Fruit fly (Drosophila melanogaster) whole organism, embryonic: ENCODE data around the gene CG11550.
A peak's percentile ranks its signal among the peaks of the same experiment; 100 is the strongest.

Source experiments
- Blimp-1 ChIP-seq: fragments of 200-800 bp; sonication (Bioruptor generic); optimal IDR thresholded peaks from 3 replicates; lab custom pipeline; 2018; ENCODE audit warnings: missing biosample characterization, missing genetic modification characterization, mild to moderate bottlenecking, moderate library complexity, missing genetic modification reagents
- CG10979 ChIP-seq: fragments of 200-800 bp; sonication (Bioruptor generic); optimal IDR thresholded peaks from 2 replicates; lab custom pipeline; 2018; ENCODE audit warnings: missing biosample characterization, mild to moderate bottlenecking, missing genetic modification characterization, moderate library complexity
- CG11247 ChIP-seq: fragments of 200-800 bp; sonication (Bioruptor generic); IDR thresholded peaks from 2 replicates; pipeline ENCODE4 v1.3.6; 2022; ENCODE audit warnings: missing biosample characterization, missing genetic modification characterization
- CG11696 ChIP-seq: fragments of 200-800 bp; sonication (Bioruptor generic); IDR thresholded peaks from 2 replicates; pipeline ENCODE4 v1.3.6; 2022; ENCODE audit warnings: missing biosample characterization, missing genetic modification characterization
- CG13296 ChIP-seq: fragments of 200-800 bp; sonication (Bioruptor generic); optimal IDR thresholded peaks from 3 replicates; lab custom pipeline; 2018; ENCODE audit warnings: missing biosample characterization, mild to moderate bottlenecking, missing genetic modification characterization
- CG14441 ChIP-seq: fragments of 200-800 bp; sonication (Bioruptor generic); IDR thresholded peaks from 2 replicates; pipeline ENCODE4 v1.3.6; 2022; ENCODE audit warnings: missing biosample characterization, missing genetic modification characterization
- CG1647 ChIP-seq: fragments of 200-800 bp; sonication (Bioruptor generic); optimal IDR thresholded peaks from 3 replicates; lab custom pipeline; 2016; ENCODE audit warnings: missing biosample characterization, missing genetic modification characterization
- CG16815 ChIP-seq: fragments of 200-800 bp; sonication (Bioruptor generic); optimal IDR thresholded peaks from 3 replicates; lab custom pipeline; 2017; ENCODE audit warnings: missing biosample characterization, mild to moderate bottlenecking, missing genetic modification characterization
- CG17568 ChIP-seq: fragments of 200-800 bp; sonication (Bioruptor generic); optimal IDR thresholded peaks from 2 replicates; lab custom pipeline; 2018; ENCODE audit warnings: missing biosample characterization, mild to moderate bottlenecking, missing genetic modification characterization, moderate library complexity
- CG2678 ChIP-seq: fragments of 200-800 bp; sonication (Bioruptor generic); optimal IDR thresholded peaks from 3 replicates; lab custom pipeline; 2019; ENCODE audit warnings: missing biosample characterization, mild to moderate bottlenecking, missing genetic modification characterization, moderate library complexity
- CG30431 ChIP-seq: fragments of 200-800 bp; sonication (Bioruptor generic); optimal IDR thresholded peaks from 2 replicates; lab custom pipeline; 2017; ENCODE audit warnings: missing biosample characterization, missing genetic modification characterization
- CG3281 ChIP-seq: fragments of 200-800 bp; sonication (Bioruptor generic); optimal IDR thresholded peaks from 3 replicates; lab custom pipeline; 2017; ENCODE audit warnings: missing biosample characterization, mild to moderate bottlenecking, missing genetic modification characterization
- CG4617 ChIP-seq: fragments of 200-800 bp; sonication (Bioruptor generic); optimal IDR thresholded peaks from 3 replicates; lab custom pipeline; 2016; ENCODE audit warnings: missing biosample characterization, missing genetic modification characterization, borderline replicate concordance
- CG6254 ChIP-seq: fragments of 200-800 bp; sonication (Bioruptor generic); optimal IDR thresholded peaks from 3 replicates; lab custom pipeline; 2017; ENCODE audit warnings: mild to moderate bottlenecking, missing biosample characterization, missing genetic modification reagents, missing genetic modification characterization
- CG6791 ChIP-seq: fragments of 200-800 bp; sonication (Bioruptor generic); IDR thresholded peaks from 3 replicates; pipeline ENCODE4 v1.3.6; 2022; ENCODE audit warnings: missing biosample characterization, missing genetic modification characterization; ENCODE audit not compliant: partially characterized antibody
- CG9215 ChIP-seq: fragments of 200-800 bp; sonication (Bioruptor generic); IDR thresholded peaks from 2 replicates; pipeline ENCODE4 v1.3.6; 2022; ENCODE audit warnings: missing biosample characterization, missing genetic modification characterization
- CG9932 ChIP-seq: fragments of 200-800 bp; sonication (Bioruptor generic); IDR thresholded peaks from 2 replicates; pipeline ENCODE4 v1.3.6; 2022; ENCODE audit warnings: missing biosample characterization, missing genetic modification characterization
- Chrac-16 ChIP-seq: fragments of 200-800 bp; sonication (Bioruptor generic); optimal IDR thresholded peaks from 3 replicates; lab custom pipeline; 2016; ENCODE audit warnings: missing biosample characterization, missing genetic modification characterization
- CkIIα-i1 ChIP-seq: fragments of 200-800 bp; sonication (Bioruptor generic); IDR thresholded peaks from 2 replicates; pipeline ENCODE4 v1.3.6; 2022; ENCODE audit warnings: missing biosample characterization, missing genetic modification characterization
- CoRest ChIP-seq: fragments of 200-800 bp; sonication (Bioruptor generic); optimal IDR thresholded peaks from 3 replicates; lab custom pipeline; 2018; ENCODE audit warnings: missing biosample characterization, mild to moderate bottlenecking, missing genetic modification characterization, moderate library complexity
- E2f1 ChIP-seq: fragments of 200-800 bp; sonication (Bioruptor generic); IDR thresholded peaks from 2 replicates; pipeline ENCODE4 v1.3.6; 2022; ENCODE audit warnings: missing biosample characterization, missing genetic modification characterization
- Hsf ChIP-seq: fragments of 200-800 bp; sonication (Bioruptor generic); optimal IDR thresholded peaks from 3 replicates; lab custom pipeline; 2016; ENCODE audit warnings: missing biosample characterization, missing genetic modification characterization
- Mes4 ChIP-seq: fragments of 200-800 bp; sonication (Bioruptor generic); optimal IDR thresholded peaks from 2 replicates; lab custom pipeline; 2016; ENCODE audit warnings: missing biosample characterization, missing genetic modification characterization
- Myb ChIP-seq: fragments of 200-800 bp; sonication (Bioruptor generic); optimal IDR thresholded peaks from 2 replicates; lab custom pipeline; 2016; ENCODE audit warnings: missing biosample characterization, missing genetic modification characterization
- NC2β ChIP-seq: fragments of 200-800 bp; sonication (Bioruptor generic); optimal IDR thresholded peaks from 2 replicates; lab custom pipeline; 2016; ENCODE audit warnings: missing biosample characterization, missing genetic modification characterization
- NK7.1 ChIP-seq: fragments of 200-800 bp; sonication (Bioruptor generic); optimal IDR thresholded peaks from 3 replicates; lab custom pipeline; 2016; ENCODE audit warnings: missing biosample characterization, missing genetic modification characterization
- Neu2 ChIP-seq: fragments of 200-800 bp; sonication (Bioruptor generic); optimal IDR thresholded peaks from 3 replicates; lab custom pipeline; 2016; ENCODE audit warnings: missing biosample characterization, missing genetic modification characterization, borderline replicate concordance
- Oaz ChIP-seq: fragments of 200-800 bp; sonication (Bioruptor generic); IDR thresholded peaks from 2 replicates; pipeline ENCODE4 v1.3.6; 2022; ENCODE audit warnings: missing biosample characterization, missing genetic modification characterization
- Sin3A ChIP-seq: fragments of >200 bp; optimal IDR thresholded peaks from 2 replicates; lab custom pipeline; 2018
- YL-1 ChIP-seq: fragments of 200-800 bp; sonication (Bioruptor generic); optimal IDR thresholded peaks from 3 replicates; lab custom pipeline; 2017; ENCODE audit warnings: missing biosample characterization, mild to moderate bottlenecking, missing genetic modification characterization
- corto ChIP-seq: fragments of 200-800 bp; sonication (Bioruptor generic); optimal IDR thresholded peaks from 2 replicates; lab custom pipeline; 2016; ENCODE audit warnings: missing biosample characterization, mild to moderate bottlenecking, missing genetic modification characterization, moderate library complexity
- crc ChIP-seq: fragments of 200-800 bp; sonication (Bioruptor generic); optimal IDR thresholded peaks from 2 replicates; lab custom pipeline; 2016; ENCODE audit warnings: missing biosample characterization, missing genetic modification characterization
- dan ChIP-seq: fragments of 200-800 bp; sonication (Bioruptor generic); IDR thresholded peaks from 2 replicates; pipeline ENCODE4 v1.3.6; 2022; ENCODE audit warnings: missing biosample characterization, missing genetic modification characterization
- dysf ChIP-seq: fragments of 200-800 bp; sonication (Bioruptor generic); IDR thresholded peaks from 3 replicates; pipeline ENCODE4 v1.3.6; 2022; ENCODE audit warnings: missing biosample characterization, missing genetic modification characterization
- ewg ChIP-seq: fragments of 200-800 bp; sonication (Bioruptor generic); optimal IDR thresholded peaks from 3 replicates; lab custom pipeline; 2017; ENCODE audit warnings: mild to moderate bottlenecking, missing biosample characterization, missing genetic modification reagents, missing genetic modification characterization
- fru ChIP-seq: fragments of >200 bp; optimal IDR thresholded peaks from 2 replicates; lab custom pipeline; 2017
- ind ChIP-seq: fragments of 200-800 bp; sonication (Bioruptor generic); optimal IDR thresholded peaks from 3 replicates; lab custom pipeline; 2016; ENCODE audit warnings: missing biosample characterization, missing genetic modification characterization
- ken ChIP-seq: fragments of 200-800 bp; sonication (Bioruptor generic); IDR thresholded peaks from 3 replicates; pipeline ENCODE4 v1.3.6; 2022; ENCODE audit warnings: missing biosample characterization, missing genetic modification characterization
- kni ChIP-seq: fragments of 200-800 bp; sonication (Bioruptor generic); optimal IDR thresholded peaks from 3 replicates; lab custom pipeline; 2017; ENCODE audit warnings: mild to moderate bottlenecking, missing biosample characterization, missing genetic modification reagents, missing genetic modification characterization
- luna ChIP-seq: fragments of 200-800 bp; sonication (Bioruptor generic); optimal IDR thresholded peaks from 2 replicates; lab custom pipeline; 2016; ENCODE audit warnings: missing biosample characterization, missing genetic modification characterization
- maf-S ChIP-seq: fragments of 200-800 bp; sonication (Bioruptor generic); optimal IDR thresholded peaks from 2 replicates; lab custom pipeline; 2016; ENCODE audit warnings: missing biosample characterization, missing genetic modification characterization
- mirr ChIP-seq: fragments of 200-800 bp; sonication (Bioruptor generic); optimal IDR thresholded peaks from 3 replicates; lab custom pipeline; 2018; ENCODE audit warnings: missing biosample characterization, mild to moderate bottlenecking, missing genetic modification characterization
- nmo ChIP-seq: fragments of 200-800 bp; sonication (Bioruptor generic); optimal IDR thresholded peaks from 2 replicates; lab custom pipeline; 2018; ENCODE audit warnings: missing biosample characterization, mild to moderate bottlenecking, missing genetic modification characterization, moderate library complexity
- phol ChIP-seq: fragments of 200-800 bp; sonication (Bioruptor generic); optimal IDR thresholded peaks from 3 replicates; lab custom pipeline; 2018; ENCODE audit warnings: missing biosample characterization, mild to moderate bottlenecking, missing genetic modification characterization, moderate library complexity
- pum ChIP-seq: fragments of 200-800 bp; sonication (Bioruptor generic); optimal IDR thresholded peaks from 2 replicates; lab custom pipeline; 2016; ENCODE audit warnings: missing biosample characterization, missing genetic modification characterization
- row ChIP-seq: fragments of 200-800 bp; sonication (Bioruptor generic); IDR thresholded peaks from 3 replicates; pipeline ENCODE4 v1.3.6; 2022; ENCODE audit warnings: missing biosample characterization, missing genetic modification characterization
- sd ChIP-seq: fragments of 200-800 bp; sonication (Bioruptor generic); optimal IDR thresholded peaks from 3 replicates; lab custom pipeline; 2018; ENCODE audit warnings: missing biosample characterization, mild to moderate bottlenecking, missing genetic modification characterization, moderate library complexity
- sim ChIP-seq: fragments of 200-800 bp; sonication (Bioruptor generic); IDR thresholded peaks from 2 replicates; pipeline ENCODE4 v1.3.6; 2022; ENCODE audit warnings: missing biosample characterization, missing genetic modification characterization
- ssp ChIP-seq: fragments of 200-800 bp; sonication (Bioruptor generic); IDR thresholded peaks from 2 replicates; pipeline ENCODE4 v1.3.6; 2022; ENCODE audit warnings: missing biosample characterization, missing genetic modification characterization
- tin ChIP-seq: fragments of 200-800 bp; sonication (Bioruptor generic); optimal IDR thresholded peaks from 3 replicates; lab custom pipeline; 2016; ENCODE audit warnings: missing biosample characterization, missing genetic modification characterization
- trem ChIP-seq: fragments of 200-800 bp; optimal IDR thresholded peaks from 3 replicates; lab custom pipeline; 2019; ENCODE audit warnings: missing biosample characterization, mild to moderate bottlenecking, missing genetic modification characterization, moderate library complexity
- vnd ChIP-seq: fragments of 200-800 bp; sonication (Bioruptor generic); IDR thresholded peaks from 3 replicates; pipeline ENCODE4 v1.3.6; 2022; ENCODE audit warnings: missing biosample characterization, missing genetic modification characterization; ENCODE audit not compliant: partially characterized antibody
- wdn ChIP-seq: fragments of 200-800 bp; sonication (Bioruptor generic); IDR thresholded peaks from 2 replicates; pipeline ENCODE4 v1.3.6; 2022; ENCODE audit warnings: missing biosample characterization, missing genetic modification characterization

CG11550 gene

DNA sequence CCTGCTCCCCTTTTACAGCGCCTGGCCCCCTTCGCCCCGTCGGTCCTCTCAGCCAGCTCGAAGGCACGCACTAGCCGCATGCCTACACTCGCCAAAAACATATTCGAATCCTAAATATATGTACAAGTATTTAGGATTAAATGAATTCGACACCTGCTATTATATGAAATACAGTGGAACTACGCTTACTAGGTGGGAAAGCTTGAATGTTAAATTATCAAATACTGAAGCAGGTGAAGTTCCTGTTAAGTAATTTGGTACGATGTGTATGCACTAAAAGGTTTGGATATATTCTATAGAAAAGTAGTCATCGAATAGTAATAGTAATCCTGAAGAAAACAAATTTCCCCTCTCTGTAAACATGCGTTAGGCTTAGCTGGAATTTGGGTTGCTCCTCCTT, 10.0 kb upstream of the CG11550 start (continued):
- TF ChIP-seq pum (no peak), CG11247 (GFP tag; lab: Robert Waterston, UW) (no peak), corto (no peak), CkIIα-i1 (GFP tag; lab: Robert Waterston, UW) (no peak), CG10979 (tag; lab: Kevin White, UChicago) (peak; percentile 70), vnd (GFP tag; lab: Robert Waterston, UW) (no peak), CG11696 (GFP tag; lab: Robert Waterston, UW) (no peak), crc (GFP tag; lab: Kevin White, UChicago) (no peak), dan (GFP tag; lab: Robert Waterston, UW) (no peak), CG9932 (no peak), NK7.1 (GFP tag; lab: Kevin White, UChicago) (no peak), CoRest (tag; lab: Kevin White, UChicago) (no peak), kni (GFP tag; lab: Kevin White, UChicago) (no peak), ssp (GFP tag; lab: Robert Waterston, UW) (no peak), sd (tag; lab: Kevin White, UChicago) (no peak), dysf (GFP tag; lab: Robert Waterston, UW) (no peak), CG6791 (GFP tag; lab: Robert Waterston, UW) (no peak), CG6254 (GFP tag; lab: Kevin White, UChicago) (peak; percentile 12), Blimp-1 (GFP tag; lab: Kevin White, UChicago) (peak; percentile 2), wdn (GFP tag; lab: Robert Waterston, UW) (no peak), ken (GFP tag; lab: Robert Waterston, UW) (no peak), CG14441 (GFP tag; lab: Robert Waterston, UW) (no peak), Neu2 (GFP tag; lab: Kevin White, UChicago) (no peak), CG1647 (GFP tag; lab: Kevin White, UChicago) (no peak), Hsf (no peak), CG16815 (peak; percentile 58), luna (no peak), E2f1 (GFP tag; lab: Robert Waterston, UW) (no peak), CG30431 (GFP tag; lab: Kevin White, UChicago) (no peak), CG13296 (GFP tag; lab: Kevin White, UChicago) (no peak), tin (GFP tag; lab: Kevin White, UChicago) (no peak), NC2β (GFP tag; lab: Kevin White, UChicago) (peak; percentile 10), Oaz (GFP tag; lab: Robert Waterston, UW) (no peak), ind (no peak), Sin3A (lab: Kevin White, UChicago) (no peak), CG4617 (GFP tag; lab: Kevin White, UChicago) (no peak), CG9215 (GFP tag; lab: Robert Waterston, UW) (no peak), CG2678 (peak; percentile 7), maf-S (no peak), CG3281 (GFP tag; lab: Kevin White, UChicago) (no peak), Myb (GFP tag; lab: Kevin White, UChicago) (no peak), sim (GFP tag; lab: Robert Waterston, UW) (no peak), Chrac-16 (GFP tag; lab: Kevin White, UChicago) (no peak), mirr (GFP tag; lab: Kevin White, UChicago) (no peak), nmo (GFP tag; lab: Kevin White, UChicago) (peak; percentile 47), CG17568 (GFP tag; lab: Kevin White, UChicago) (no peak), trem (tag; lab: Kevin White, UChicago) (peak; percentile 13), phol (tag; lab: Kevin White, UChicago) (peak; percentile 54), YL-1 (no peak), Mes4 (GFP tag; lab: Kevin White, UChicago) (peak; percentile 9), ewg (GFP tag; lab: Kevin White, UChicago) (no peak), row (GFP tag; lab: Robert Waterston, UW) (no peak), fru (no peak)
